Worm (Caenorhabditis elegans) whole organism, L2 larva: ENCODE measurements around the gene srsx-16.

Experiments
- C34F6.9 ChIP-seq: fragments of 150-350 bp; optimal IDR thresholded peaks from 2 replicates; lab custom pipeline; 2014; ENCODE audit warnings: missing biosample characterization, missing genetic modification characterization
- F13H6.1 ChIP-seq: sonication (generic microtip); optimal IDR thresholded peaks from 2 replicates; lab custom pipeline; 2016; ENCODE audit warnings: missing genetic modification characterization, missing compliant biosample characterization
- R02D3.7 ChIP-seq: fragments of 150-350 bp; optimal IDR thresholded peaks from 2 replicates; lab custom pipeline; 2014; ENCODE audit warnings: missing biosample characterization, missing genetic modification characterization
- Y55F3AM.14 ChIP-seq: fragments of 200-800 bp; sonication (Bioruptor generic); optimal IDR thresholded peaks from 2 replicates; lab custom pipeline; 2018; ENCODE audit warnings: mild to moderate bottlenecking, missing genetic modification characterization, missing compliant biosample characterization
- ZK546.5 ChIP-seq: sonication (generic microtip); optimal IDR thresholded peaks from 2 replicates; lab custom pipeline; 2017; ENCODE audit warnings: missing biosample characterization, missing genetic modification characterization
- alr-1 ChIP-seq: fragments of 150-350 bp; optimal IDR thresholded peaks from 2 replicates; lab custom pipeline; 2014; ENCODE audit warnings: missing biosample characterization, missing genetic modification characterization
- aly-2 ChIP-seq: fragments of 150-350 bp; optimal IDR thresholded peaks from 2 replicates; lab custom pipeline; 2014; ENCODE audit warnings: missing biosample characterization, missing genetic modification characterization
- ama-1 ChIP-seq: fragments of 150-350 bp; optimal IDR thresholded peaks from 2 replicates; lab custom pipeline; 2018; ENCODE audit warnings: inconsistent platforms
- blmp-1 ChIP-seq: sonication (generic microtip); optimal IDR thresholded peaks from 2 replicates; lab custom pipeline; 2017; ENCODE audit warnings: missing genetic modification characterization, mild to moderate bottlenecking, missing compliant biosample characterization, antibody characterized with exemption, moderate library complexity; ENCODE audit not compliant: insufficient read depth
- ceh-16 ChIP-seq: fragments of 150-350 bp; optimal IDR thresholded peaks from 2 replicates; lab custom pipeline; 2014; ENCODE audit warnings: missing biosample characterization, missing genetic modification characterization
- ceh-82 ChIP-seq: fragments of 150-350 bp; optimal IDR thresholded peaks from 2 replicates; lab custom pipeline; 2014; ENCODE audit warnings: missing biosample characterization, missing genetic modification characterization
- crh-2 ChIP-seq: sonication (generic microtip); optimal IDR thresholded peaks from 2 replicates; lab custom pipeline; 2017; ENCODE audit warnings: missing biosample characterization, missing genetic modification characterization
- egl-27 ChIP-seq: sonication (generic microtip); optimal IDR thresholded peaks from 3 replicates; lab custom pipeline; 2017; ENCODE audit warnings: missing biosample characterization, missing genetic modification reagents, missing genetic modification characterization
- elt-1 ChIP-seq: fragments of 150-350 bp; optimal IDR thresholded peaks from 2 replicates; lab custom pipeline; 2014; ENCODE audit warnings: missing biosample characterization, missing genetic modification characterization
- elt-3 ChIP-seq: sonication (generic microtip); optimal IDR thresholded peaks from 2 replicates; lab custom pipeline; 2017; ENCODE audit warnings: missing biosample characterization, missing genetic modification characterization
- fos-1 ChIP-seq: fragments of 150-350 bp; optimal IDR thresholded peaks from 2 replicates; lab custom pipeline; 2014; ENCODE audit warnings: missing biosample characterization, missing genetic modification characterization
- gmeb-1 ChIP-seq: fragments of 150-350 bp; optimal IDR thresholded peaks from 2 replicates; lab custom pipeline; 2014; ENCODE audit warnings: missing biosample characterization, missing genetic modification characterization
- lin-11 ChIP-seq: fragments of 150-350 bp; sonication (generic microtip); optimal IDR thresholded peaks from 2 replicates; lab custom pipeline; 2014; ENCODE audit warnings: missing biosample characterization, missing genetic modification characterization, inconsistent platforms, mixed read lengths
- lin-13 ChIP-seq: fragments of 150-350 bp; optimal IDR thresholded peaks from 2 replicates; lab custom pipeline; 2014; ENCODE audit warnings: missing biosample characterization, missing genetic modification reagents, missing genetic modification characterization
- lsy-2 ChIP-seq, 2 experiments: fragments of 150-350 bp in 1 of 2; sonication (generic microtip) in 1 of 2; optimal IDR thresholded peaks; 2 replicates each; lab custom pipeline; 2014 to 2017; ENCODE audit warnings: missing biosample characterization in 2 of 2, missing genetic modification characterization in 2 of 2
- mab-5 ChIP-seq: fragments of 150-350 bp; optimal IDR thresholded peaks from 2 replicates; lab custom pipeline; 2014; ENCODE audit warnings: missing biosample characterization, missing genetic modification characterization
- mbf-1 ChIP-seq: sonication (generic microtip); optimal IDR thresholded peaks from 2 replicates; lab custom pipeline; 2017; ENCODE audit warnings: missing biosample characterization, missing genetic modification characterization
- mdl-1 ChIP-seq, 2 experiments: fragments of 150-350 bp in 1 of 2; sonication (generic microtip) in 1 of 2; optimal IDR thresholded peaks; 2 replicates each; lab custom pipeline; 2017; ENCODE audit warnings: missing biosample characterization in 2 of 2, missing genetic modification characterization in 2 of 2
- nhr-11 ChIP-seq: fragments of 150-350 bp; optimal IDR thresholded peaks from 2 replicates; lab custom pipeline; 2014; ENCODE audit warnings: missing biosample characterization, missing genetic modification characterization
- nhr-12 ChIP-seq: fragments of 150-350 bp; optimal IDR thresholded peaks from 2 replicates; lab custom pipeline; 2014; ENCODE audit warnings: missing biosample characterization, missing genetic modification characterization
- nhr-129 ChIP-seq: fragments of 150-350 bp; optimal IDR thresholded peaks from 2 replicates; lab custom pipeline; 2014; ENCODE audit warnings: missing biosample characterization, missing genetic modification characterization
- nhr-21 ChIP-seq: fragments of 150-350 bp; optimal IDR thresholded peaks from 2 replicates; lab custom pipeline; 2014; ENCODE audit warnings: missing biosample characterization, missing genetic modification characterization
- nhr-23 ChIP-seq: fragments of 150-350 bp; optimal IDR thresholded peaks from 2 replicates; lab custom pipeline; 2014; ENCODE audit warnings: missing biosample characterization, missing genetic modification reagents, missing genetic modification characterization
- nhr-237 ChIP-seq: fragments of 150-350 bp; optimal IDR thresholded peaks from 2 replicates; lab custom pipeline; 2014; ENCODE audit warnings: missing biosample characterization, missing genetic modification characterization
- nhr-25 ChIP-seq: fragments of 150-350 bp; sonication (generic microtip); optimal IDR thresholded peaks from 3 replicates; lab custom pipeline; 2014; ENCODE audit warnings: missing biosample characterization, missing genetic modification characterization
- nhr-6 ChIP-seq: fragments of 150-350 bp; optimal IDR thresholded peaks from 2 replicates; lab custom pipeline; 2014; ENCODE audit warnings: missing biosample characterization, missing genetic modification characterization
- nhr-77 ChIP-seq: fragments of 150-350 bp; optimal IDR thresholded peaks from 2 replicates; lab custom pipeline; 2014; ENCODE audit warnings: missing biosample characterization, missing genetic modification characterization
- peb-1 ChIP-seq: fragments of 150-350 bp; optimal IDR thresholded peaks from 2 replicates; lab custom pipeline; 2014; ENCODE audit warnings: missing biosample characterization, missing genetic modification characterization
- sem-4 ChIP-seq: fragments of 150-350 bp; optimal IDR thresholded peaks from 2 replicates; lab custom pipeline; 2014; ENCODE audit warnings: missing biosample characterization, missing genetic modification reagents, missing genetic modification characterization
- skn-1 ChIP-seq: sonication (generic microtip); optimal IDR thresholded peaks from 2 replicates; lab custom pipeline; 2017; ENCODE audit warnings: missing biosample characterization, missing genetic modification characterization
- sma-3 ChIP-seq: sonication (generic microtip); optimal IDR thresholded peaks from 2 replicates; lab custom pipeline; 2016; ENCODE audit warnings: missing genetic modification reagents, missing genetic modification characterization, missing compliant biosample characterization
- sma-9 ChIP-seq, 2 experiments: fragments of 150-350 bp in 1 of 2; sonication (generic microtip) in 1 of 2; optimal IDR thresholded peaks; 2 replicates each; lab custom pipeline; 2014 to 2016; ENCODE audit warnings: missing genetic modification characterization in 2 of 2, mild to moderate bottlenecking in 1 of 2, missing biosample characterization in 1 of 2, missing compliant biosample characterization in 1 of 2, missing genetic modification reagents in 1 of 2, moderate library complexity in 1 of 2
- snpc-4 ChIP-seq: fragments of 150-350 bp; optimal IDR thresholded peaks from 2 replicates; lab custom pipeline; 2014; ENCODE audit warnings: missing biosample characterization, missing genetic modification characterization
- unc-55 ChIP-seq: fragments of 150-350 bp; sonication (generic microtip); optimal IDR thresholded peaks from 3 replicates; lab custom pipeline; 2014; ENCODE audit warnings: missing biosample characterization, missing genetic modification reagents, missing genetic modification characterization
- unc-62 ChIP-seq: fragments of 150-350 bp; optimal IDR thresholded peaks from 2 replicates; lab custom pipeline; 2014; ENCODE audit warnings: missing biosample characterization, missing genetic modification reagents, missing genetic modification characterization
- zag-1 ChIP-seq: fragments of 150-350 bp; optimal IDR thresholded peaks from 2 replicates; lab custom pipeline; 2014; ENCODE audit warnings: missing biosample characterization, missing genetic modification characterization
- ztf-1 ChIP-seq: fragments of 200-800 bp; sonication (Bioruptor generic); conservative IDR thresholded peaks from 2 replicates; pipeline ENCODE4 v1.3.6; 2022; ENCODE audit warnings: missing genetic modification characterization, missing compliant biosample characterization
- ztf-11 ChIP-seq: sonication (generic microtip); optimal IDR thresholded peaks from 2 replicates; lab custom pipeline; 2017; ENCODE audit warnings: missing biosample characterization, missing genetic modification characterization
- ztf-4 ChIP-seq: fragments of 150-350 bp; optimal IDR thresholded peaks from 2 replicates; lab custom pipeline; 2014; ENCODE audit warnings: missing biosample characterization, missing genetic modification characterization

The srsx-16 gene

DNA sequence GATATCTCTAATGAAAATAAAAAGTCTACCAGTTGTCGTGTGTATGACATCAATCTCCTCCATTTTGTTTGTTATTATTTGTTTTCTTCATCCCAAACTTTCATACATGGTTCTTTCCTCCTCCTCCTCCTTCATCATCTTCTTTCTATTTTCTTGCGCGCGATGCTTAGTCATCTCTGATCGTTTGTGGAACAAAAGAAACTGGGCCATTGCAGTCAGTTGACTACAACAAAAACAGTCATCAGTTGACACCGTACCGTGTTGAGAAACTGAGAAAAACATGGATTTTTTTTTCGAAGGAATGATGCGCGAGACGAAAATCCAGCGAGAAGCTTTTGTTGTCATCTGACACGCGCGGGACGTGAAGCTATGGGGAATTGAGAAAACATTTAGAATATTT, 14.3 kb downstream of the srsx-16 start:
- TF ChIP-seq sma-3 (GFP tag; lab: Kevin White, UChicago) (peak; percentile 38), unc-55 (GFP tag; lab: Kevin White, UChicago) (peak; percentile 12), nhr-129 (peak; percentile 19), elt-1 (tag; lab: Kevin White, UChicago) (no peak), sem-4 (tag; lab: Kevin White, UChicago) (peak; percentile 19), fos-1 (tag; lab: Kevin White, UChicago) (peak; percentile 28), peb-1 (tag; lab: Kevin White, UChicago) (no peak), zag-1 (tag; lab: Kevin White, UChicago) (no peak), skn-1 (no peak), nhr-21 (tag; lab: Kevin White, UChicago) (peak; percentile 2)

DNA sequence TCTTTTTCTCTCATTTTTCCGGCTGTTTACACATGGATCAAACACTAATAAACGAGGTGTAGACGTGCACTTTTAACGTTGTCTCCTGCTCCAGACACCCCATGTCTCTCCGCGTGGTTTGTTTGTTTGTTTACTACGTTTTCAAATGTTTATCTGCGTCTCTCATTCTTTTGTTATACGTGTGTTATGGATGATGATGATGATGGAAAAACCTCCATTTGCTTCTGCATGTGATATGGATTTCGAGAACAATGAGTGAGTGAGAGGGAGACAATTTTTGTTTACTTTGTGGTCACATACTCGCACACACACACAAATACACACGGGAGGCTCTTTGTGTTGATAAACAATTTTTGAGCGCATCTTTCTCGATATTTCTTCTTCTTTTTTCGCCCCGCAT, 15.1 kb downstream of the srsx-16 start:
- no peak for TF ChIP-seq ztf-11 (tag; lab: Kevin White, UChicago)
- TF ChIP-seq egl-27 (tag; lab: Kevin White, UChicago) = peak; percentile 88
- peak; percentile 92 for TF ChIP-seq C34F6.9 (tag; lab: Kevin White, UChicago)
- peak; percentile 6 to 79 for TF ChIP-seq mdl-1 (tag; optimal IDR thresholded peaks at IDR 0.05; lab: Kevin White, UChicago)
- no peak for TF ChIP-seq mab-5 (tag; lab: Kevin White, UChicago)
- TF ChIP-seq skn-1 = peak; percentile 75
- peak; percentile 49 for TF ChIP-seq sem-4 (tag; lab: Kevin White, UChicago)
- peak; percentile 13 for TF ChIP-seq snpc-4 (tag; lab: Kevin White, UChicago)
- no peak for TF ChIP-seq elt-3 (tag; lab: Kevin White, UChicago)
- peak in 1 of 2 experiments; percentile 90 for TF ChIP-seq lsy-2 (tag; optimal IDR thresholded peaks at IDR 0.05; lab: Kevin White, UChicago)
- TF ChIP-seq unc-62 (GFP tag; lab: Kevin White, UChicago) = no peak
- peak; percentile 95 for TF ChIP-seq alr-1
- no peak for TF ChIP-seq R02D3.7 (tag; lab: Kevin White, UChicago)
- TF ChIP-seq elt-1 (tag; lab: Kevin White, UChicago) = no peak
- peak; percentile 78 for TF ChIP-seq nhr-6 (tag; lab: Kevin White, UChicago)
- TF ChIP-seq ceh-82 = no peak
- TF ChIP-seq nhr-11 (tag; lab: Kevin White, UChicago) = no peak
- no peak for TF ChIP-seq nhr-77 (tag; lab: Kevin White, UChicago)
- no peak for TF ChIP-seq ztf-1
- TF ChIP-seq mbf-1 (tag; lab: Kevin White, UChicago) = no peak
- TF ChIP-seq F13H6.1 (tag; lab: Kevin White, UChicago) = peak; percentile 97
- TF ChIP-seq ceh-16 (tag; lab: Kevin White, UChicago) = no peak
- TF ChIP-seq nhr-237 (tag; lab: Kevin White, UChicago) = no peak
- peak; percentile 81 for TF ChIP-seq ztf-4 (tag; lab: Kevin White, UChicago)
- no peak for TF ChIP-seq nhr-12 (tag; lab: Kevin White, UChicago)
- no peak for TF ChIP-seq ZK546.5 (tag; lab: Kevin White, UChicago)
- TF ChIP-seq aly-2 (tag; lab: Kevin White, UChicago) = no peak
- no peak for TF ChIP-seq blmp-1 (tag; lab: Kevin White, UChicago)
- peak; percentile 8 for TF ChIP-seq nhr-25 (tag; lab: Kevin White, UChicago)
- TF ChIP-seq peb-1 (tag; lab: Kevin White, UChicago) = no peak
- peak; percentile 51 for TF ChIP-seq sma-3 (GFP tag; lab: Kevin White, UChicago)
- TF ChIP-seq unc-55 (GFP tag; lab: Kevin White, UChicago) = peak; percentile 74
- peak; percentile 41 for TF ChIP-seq fos-1 (tag; lab: Kevin White, UChicago)
- TF ChIP-seq gmeb-1 (tag; lab: Kevin White, UChicago) = peak; percentile 5
- TF ChIP-seq ama-1 (lab: Kevin White, UChicago) = peak; percentile 32
- no peak for TF ChIP-seq lin-13 (GFP tag; lab: Kevin White, UChicago)
- TF ChIP-seq nhr-21 (tag; lab: Kevin White, UChicago) = peak; percentile 77
- no peak for TF ChIP-seq nhr-23 (tag; lab: Kevin White, UChicago)
- peak; percentile 76 for TF ChIP-seq Y55F3AM.14
- TF ChIP-seq nhr-129 = peak; percentile 97
- peak; percentile 61 for TF ChIP-seq lin-11 (tag; lab: Kevin White, UChicago)
- TF ChIP-seq sma-9 (GFP tag; optimal IDR thresholded peaks at IDR 0.05; lab: Kevin White, UChicago) = peak; percentile 94
- no peak for TF ChIP-seq sma-9 (tag; optimal IDR thresholded peaks at IDR 0.05; lab: Kevin White, UChicago)
- peak; percentile 92 for TF ChIP-seq crh-2 (tag; lab: Kevin White, UChicago)
- TF ChIP-seq zag-1 (tag; lab: Kevin White, UChicago) = peak; percentile 70
